Worm (Caenorhabditis elegans) whole organism, L1 larva: ENCODE results near the gene swm-1.

Source experiments
- ama-1 ChIP-seq: fragments of 150-350 bp; optimal IDR thresholded peaks from 2 replicates; lab custom pipeline; 2014
- ceh-88 ChIP-seq: fragments of 200-800 bp; sonication (Bioruptor generic); IDR thresholded peaks from 2 replicates; pipeline ENCODE4 v1.3.6; 2022; ENCODE audit warnings: missing genetic modification characterization, missing compliant biosample characterization
- lir-3 ChIP-seq: sonication (generic microtip); optimal IDR thresholded peaks from 2 replicates; lab custom pipeline; 2016; ENCODE audit warnings: mild to moderate bottlenecking, missing genetic modification characterization, moderate library complexity, missing compliant biosample characterization; ENCODE audit not compliant: poor library complexity
- mdl-1 ChIP-seq, 2 experiments: fragments of 150-350 bp; optimal IDR thresholded peaks; 2 replicates each; lab custom pipeline; 2014 to 2017; ENCODE audit warnings: missing biosample characterization in 2 of 2, missing genetic modification characterization in 2 of 2, inconsistent platforms in 1 of 2
- mep-1 ChIP-seq: fragments of 150-350 bp; optimal IDR thresholded peaks from 2 replicates; lab custom pipeline; 2014; ENCODE audit warnings: missing biosample characterization, missing genetic modification characterization
- nhr-12 ChIP-seq: sonication (generic microtip); optimal IDR thresholded peaks from 2 replicates; lab custom pipeline; 2017; ENCODE audit warnings: missing biosample characterization, missing genetic modification characterization
- nhr-77 ChIP-seq: fragments of 150-350 bp; optimal IDR thresholded peaks from 2 replicates; lab custom pipeline; 2014; ENCODE audit warnings: missing biosample characterization, missing genetic modification characterization
- pqm-1 ChIP-seq: sonication (generic microtip); optimal IDR thresholded peaks from 3 replicates; lab custom pipeline; 2017; ENCODE audit warnings: missing biosample characterization, missing genetic modification characterization
- skn-1 ChIP-seq: fragments of 150-350 bp; optimal IDR thresholded peaks from 2 replicates; lab custom pipeline; 2014; ENCODE audit warnings: missing biosample characterization, missing genetic modification characterization
- tbx-2 ChIP-seq: sonication (generic microtip); optimal IDR thresholded peaks from 2 replicates; lab custom pipeline; 2016; ENCODE audit warnings: missing genetic modification characterization, missing compliant biosample characterization
- unc-30 ChIP-seq: sonication (generic microtip); optimal IDR thresholded peaks from 2 replicates; lab custom pipeline; 2017; ENCODE audit warnings: missing biosample characterization, missing genetic modification characterization
- unc-62 ChIP-seq: fragments of 150-350 bp; optimal IDR thresholded peaks from 2 replicates; lab custom pipeline; 2014; ENCODE audit warnings: missing biosample characterization, missing genetic modification reagents, missing genetic modification characterization
- zip-4 ChIP-seq: fragments of 200-800 bp; sonication (Bioruptor generic); optimal IDR thresholded peaks from 2 replicates; lab custom pipeline; 2018; ENCODE audit warnings: mild to moderate bottlenecking, missing genetic modification characterization, moderate library complexity, missing compliant biosample characterization

- TF ChIP-seq skn-1 (no peak), mep-1 (tag; lab: Kevin White, UChicago) (no peak), tbx-2 (no peak), ama-1 (lab: Kevin White, UChicago) (no peak), unc-30 (tag; lab: Kevin White, UChicago) (no peak), nhr-12 (tag; lab: Kevin White, UChicago) (no peak), pqm-1 (no peak), zip-4 (GFP tag; lab: Kevin White, UChicago) (no peak), lir-3 (tag; lab: Kevin White, UChicago) (no peak), unc-62 (GFP tag; lab: Kevin White, UChicago) (no peak), ceh-88 (no peak), mdl-1 (tag; optimal IDR thresholded peaks at IDR 0.05; lab: Kevin White, UChicago) (no peak), nhr-77 (tag; lab: Kevin White, UChicago) (no peak)
These were observed 10.3 kb upstream of the swm-1 start for ce11 chrV:9065001-9065400.
